Fruit fly (Drosophila melanogaster) whole organism, embryonic: ENCODE measurements around the gene Eig71Ec.

Experiments
- Adf1 ChIP-seq: fragments of 200-800 bp; sonication (Bioruptor generic); IDR thresholded peaks from 2 replicates; pipeline ENCODE4 v1.3.6; 2022; ENCODE audit warnings: missing biosample characterization, missing genetic modification characterization
- Asciz ChIP-seq: fragments of 200-800 bp; sonication (Bioruptor generic); optimal IDR thresholded peaks from 2 replicates; lab custom pipeline; 2017; ENCODE audit warnings: missing biosample characterization, mild to moderate bottlenecking, missing genetic modification characterization, missing genetic modification reagents
- Atf3 ChIP-seq: fragments of 200-800 bp; sonication (Bioruptor generic); optimal IDR thresholded peaks from 3 replicates; lab custom pipeline; 2016; ENCODE audit warnings: missing biosample characterization, missing genetic modification characterization
- CG10366 ChIP-seq: fragments of 200-800 bp; sonication (Bioruptor generic); IDR thresholded peaks from 2 replicates; pipeline ENCODE4 v1.3.6; 2022; ENCODE audit warnings: missing biosample characterization, missing genetic modification characterization
- CG11504 ChIP-seq: fragments of 200-800 bp; sonication (Bioruptor generic); optimal IDR thresholded peaks from 3 replicates; lab custom pipeline; 2019; ENCODE audit warnings: missing biosample characterization, mild to moderate bottlenecking, missing genetic modification characterization, moderate library complexity
- CG11695 ChIP-seq: fragments of 200-800 bp; sonication (Bioruptor generic); IDR thresholded peaks from 3 replicates; pipeline ENCODE4 v1.3.6; 2022; ENCODE audit warnings: missing biosample characterization, missing genetic modification characterization
- CG11723 ChIP-seq: fragments of 200-800 bp; sonication (Bioruptor generic); optimal IDR thresholded peaks from 2 replicates; lab custom pipeline; 2017; ENCODE audit warnings: missing biosample characterization, mild to moderate bottlenecking, missing genetic modification characterization
- CG12744 ChIP-seq: fragments of 200-800 bp; sonication (Bioruptor generic); optimal IDR thresholded peaks from 2 replicates; lab custom pipeline; 2016; ENCODE audit warnings: missing biosample characterization, missing genetic modification characterization
- CG16863 ChIP-seq: fragments of 200-800 bp; sonication (Bioruptor generic); optimal IDR thresholded peaks from 3 replicates; lab custom pipeline; 2016; ENCODE audit warnings: missing biosample characterization, missing genetic modification characterization
- CG17186 ChIP-seq: fragments of 200-800 bp; sonication (Bioruptor generic); optimal IDR thresholded peaks from 3 replicates; lab custom pipeline; 2017; ENCODE audit warnings: missing biosample characterization, missing genetic modification reagents, missing genetic modification characterization
- CG17328 ChIP-seq: fragments of 200-800 bp; sonication (Bioruptor generic); IDR thresholded peaks from 2 replicates; pipeline ENCODE4 v1.3.6; 2022; ENCODE audit warnings: missing biosample characterization, missing genetic modification characterization
- CG18262 ChIP-seq: fragments of 200-800 bp; optimal IDR thresholded peaks from 3 replicates; lab custom pipeline; 2019; ENCODE audit warnings: missing biosample characterization, mild to moderate bottlenecking, missing genetic modification characterization, moderate library complexity
- CG3065 ChIP-seq: fragments of 200-800 bp; sonication (Bioruptor generic); optimal IDR thresholded peaks from 2 replicates; lab custom pipeline; 2016; ENCODE audit warnings: missing biosample characterization, missing genetic modification characterization
- CG31388 ChIP-seq: fragments of 200-800 bp; sonication (Bioruptor generic); optimal IDR thresholded peaks from 2 replicates; lab custom pipeline; 2016; ENCODE audit warnings: missing biosample characterization, missing genetic modification characterization
- CG31441 ChIP-seq: fragments of 200-800 bp; sonication (Bioruptor generic); IDR thresholded peaks from 2 replicates; pipeline ENCODE4 v1.3.6; 2022; ENCODE audit warnings: missing biosample characterization, missing genetic modification characterization
- CG4282 ChIP-seq: fragments of 200-800 bp; sonication (Bioruptor generic); optimal IDR thresholded peaks from 2 replicates; lab custom pipeline; 2016; ENCODE audit warnings: missing biosample characterization, missing genetic modification characterization
- CG7372 ChIP-seq: fragments of 200-800 bp; sonication (Bioruptor generic); IDR thresholded peaks from 2 replicates; pipeline ENCODE4 v1.3.6; 2022; ENCODE audit warnings: missing biosample characterization, missing genetic modification characterization
- CG7745 ChIP-seq: fragments of 200-800 bp; sonication (Bioruptor generic); optimal IDR thresholded peaks from 2 replicates; lab custom pipeline; 2018; ENCODE audit warnings: missing biosample characterization, mild to moderate bottlenecking, missing genetic modification characterization, moderate library complexity
- CG8765 ChIP-seq: fragments of 200-800 bp; sonication (Bioruptor generic); IDR thresholded peaks from 2 replicates; pipeline ENCODE4 v1.3.6; 2022; ENCODE audit warnings: missing biosample characterization, missing genetic modification characterization
- Doc3 ChIP-seq: fragments of 200-800 bp; sonication (Bioruptor generic); IDR thresholded peaks from 3 replicates; pipeline ENCODE4 v1.3.6; 2022; ENCODE audit warnings: missing biosample characterization, missing genetic modification characterization; ENCODE audit not compliant: partially characterized antibody
- Dp ChIP-seq: fragments of 200-800 bp; sonication (Bioruptor generic); optimal IDR thresholded peaks from 2 replicates; lab custom pipeline; 2018; ENCODE audit warnings: missing biosample characterization, mild to moderate bottlenecking, missing genetic modification characterization, moderate library complexity
- Hand ChIP-seq: fragments of 200-800 bp; sonication (Bioruptor generic); optimal IDR thresholded peaks from 2 replicates; lab custom pipeline; 2017; ENCODE audit warnings: mild to moderate bottlenecking, missing biosample characterization, missing genetic modification reagents, missing genetic modification characterization
- Hr51 ChIP-seq, 2 experiments: fragments of 200-800 bp; sonication (Bioruptor generic); optimal IDR thresholded peaks; 2 replicates in 1 of 2; 3 replicates in 1 of 2; lab custom pipeline; 2016 to 2018; ENCODE audit warnings: missing biosample characterization in 2 of 2, missing genetic modification characterization in 2 of 2, mild to moderate bottlenecking in 1 of 2, moderate library complexity in 1 of 2
- Lim3 ChIP-seq: fragments of 200-800 bp; sonication (Bioruptor generic); IDR thresholded peaks from 2 replicates; pipeline ENCODE4 v1.3.6; 2022; ENCODE audit warnings: missing biosample characterization, missing genetic modification characterization
- Myb ChIP-seq: fragments of 200-800 bp; sonication (Bioruptor generic); optimal IDR thresholded peaks from 2 replicates; lab custom pipeline; 2016; ENCODE audit warnings: missing biosample characterization, missing genetic modification characterization
- NfI ChIP-seq: fragments of 200-800 bp; sonication (Bioruptor generic); optimal IDR thresholded peaks from 3 replicates; lab custom pipeline; 2018; ENCODE audit warnings: missing biosample characterization, mild to moderate bottlenecking, missing genetic modification characterization, moderate library complexity
- Oaz ChIP-seq: fragments of 200-800 bp; sonication (Bioruptor generic); IDR thresholded peaks from 2 replicates; pipeline ENCODE4 v1.3.6; 2022; ENCODE audit warnings: missing biosample characterization, missing genetic modification characterization
- Optix ChIP-seq: fragments of 200-800 bp; sonication (Bioruptor generic); IDR thresholded peaks from 3 replicates; pipeline ENCODE4 v1.3.6; 2022; ENCODE audit warnings: missing biosample characterization, missing genetic modification characterization
- Stat92E ChIP-seq, 3 experiments: fragments of >200 bp in 2 of 3; fragments of 200-800 bp in 1 of 3; sonication (Bioruptor generic) in 1 of 3; optimal IDR thresholded peaks; 2 replicates each; lab custom pipeline; 2017 to 2019; ENCODE audit warnings: missing biosample characterization in 3 of 3, missing genetic modification characterization in 3 of 3, mild to moderate bottlenecking in 1 of 3, moderate library complexity in 1 of 3
- Xrp1 ChIP-seq: fragments of 200-800 bp; sonication (Bioruptor generic); IDR thresholded peaks from 2 replicates; pipeline ENCODE4 v1.3.6; 2022; ENCODE audit warnings: missing biosample characterization, missing genetic modification characterization
- ac ChIP-seq: fragments of 200-800 bp; sonication (Bioruptor generic); optimal IDR thresholded peaks from 3 replicates; lab custom pipeline; 2017; ENCODE audit warnings: missing biosample characterization, mild to moderate bottlenecking, missing genetic modification characterization
- ap ChIP-seq: fragments of 200-800 bp; sonication (Bioruptor generic); IDR thresholded peaks from 2 replicates; pipeline ENCODE4 v1.3.6; 2022; ENCODE audit warnings: missing biosample characterization, missing genetic modification characterization
- gfzf ChIP-seq: fragments of 200-800 bp; sonication (Bioruptor generic); optimal IDR thresholded peaks from 2 replicates; lab custom pipeline; 2016; ENCODE audit warnings: missing biosample characterization, mild to moderate bottlenecking, missing genetic modification characterization, moderate library complexity
- h ChIP-seq: fragments of >200 bp; optimal IDR thresholded peaks from 2 replicates; lab custom pipeline; 2017
- her ChIP-seq: fragments of 200-800 bp; sonication (Bioruptor generic); optimal IDR thresholded peaks from 2 replicates; lab custom pipeline; 2016; ENCODE audit warnings: missing biosample characterization, missing genetic modification characterization
- insv ChIP-seq, 2 experiments: fragments of 200-800 bp; sonication (Bioruptor generic); optimal IDR thresholded peaks; 3 replicates each; lab custom pipeline; 2016 to 2018; ENCODE audit warnings: missing biosample characterization in 2 of 2, missing genetic modification characterization in 2 of 2
- lilli ChIP-seq: fragments of 200-800 bp; sonication (Bioruptor generic); optimal IDR thresholded peaks from 3 replicates; lab custom pipeline; 2016; ENCODE audit warnings: missing biosample characterization, missing genetic modification characterization
- nerfin-1 ChIP-seq: fragments of 200-800 bp; sonication (Bioruptor generic); optimal IDR thresholded peaks from 3 replicates; lab custom pipeline; 2019; ENCODE audit warnings: missing biosample characterization, mild to moderate bottlenecking, missing genetic modification characterization, moderate library complexity
- nom ChIP-seq: fragments of 200-800 bp; sonication (Bioruptor generic); optimal IDR thresholded peaks from 2 replicates; lab custom pipeline; 2017; ENCODE audit warnings: missing biosample characterization, missing genetic modification characterization, mild to moderate bottlenecking, moderate library complexity, missing genetic modification reagents
- sens ChIP-seq: fragments of 200-800 bp; sonication (Bioruptor generic); peaks from one replicate; lab custom pipeline; 2016; ENCODE audit warnings: missing biosample characterization, missing genetic modification characterization
- slp2 ChIP-seq: fragments of 200-800 bp; sonication (Bioruptor generic); optimal IDR thresholded peaks from 2 replicates; lab custom pipeline; 2016; ENCODE audit warnings: missing biosample characterization, missing genetic modification characterization
- sr ChIP-seq: fragments of 200-800 bp; sonication (Bioruptor generic); IDR thresholded peaks from 3 replicates; pipeline ENCODE4 v1.3.6; 2022; ENCODE audit warnings: missing biosample characterization, missing genetic modification characterization
- tna ChIP-seq: fragments of 200-800 bp; sonication (Bioruptor generic); IDR thresholded peaks from 2 replicates; pipeline ENCODE4 v1.3.6; 2022; ENCODE audit warnings: missing biosample characterization, missing genetic modification characterization; ENCODE audit not compliant: partially characterized antibody
- tup ChIP-seq: fragments of 200-800 bp; sonication (Bioruptor generic); optimal IDR thresholded peaks from 2 replicates; lab custom pipeline; 2016; ENCODE audit warnings: missing biosample characterization, mild to moderate bottlenecking, missing genetic modification characterization, moderate library complexity
- unpg ChIP-seq: fragments of 200-800 bp; sonication (Bioruptor generic); optimal IDR thresholded peaks from 3 replicates; lab custom pipeline; 2018; ENCODE audit warnings: missing biosample characterization, mild to moderate bottlenecking, missing genetic modification characterization, moderate library complexity
- vfl ChIP-seq: fragments of 200-800 bp; sonication (Bioruptor generic); optimal IDR thresholded peaks from 2 replicates; lab custom pipeline; 2016; ENCODE audit warnings: missing biosample characterization, missing genetic modification characterization
- vnd ChIP-seq: fragments of 200-800 bp; sonication (Bioruptor generic); IDR thresholded peaks from 3 replicates; pipeline ENCODE4 v1.3.6; 2022; ENCODE audit warnings: missing biosample characterization, missing genetic modification characterization; ENCODE audit not compliant: partially characterized antibody
- wor ChIP-seq: fragments of 200-800 bp; sonication (Bioruptor generic); IDR thresholded peaks from 2 replicates; pipeline ENCODE4 v1.3.6; 2022; ENCODE audit warnings: missing biosample characterization, missing genetic modification characterization
- zen ChIP-seq: fragments of 200-800 bp; sonication (Bioruptor generic); optimal IDR thresholded peaks from 3 replicates; lab custom pipeline; 2018; ENCODE audit warnings: missing biosample characterization, mild to moderate bottlenecking, missing genetic modification characterization, moderate library complexity
- zfh1 ChIP-seq: fragments of 200-800 bp; sonication (Bioruptor generic); IDR thresholded peaks from 3 replicates; pipeline ENCODE4 v1.3.6; 2022; ENCODE audit warnings: missing biosample characterization, missing genetic modification characterization

Gene Eig71Ec

DNA sequence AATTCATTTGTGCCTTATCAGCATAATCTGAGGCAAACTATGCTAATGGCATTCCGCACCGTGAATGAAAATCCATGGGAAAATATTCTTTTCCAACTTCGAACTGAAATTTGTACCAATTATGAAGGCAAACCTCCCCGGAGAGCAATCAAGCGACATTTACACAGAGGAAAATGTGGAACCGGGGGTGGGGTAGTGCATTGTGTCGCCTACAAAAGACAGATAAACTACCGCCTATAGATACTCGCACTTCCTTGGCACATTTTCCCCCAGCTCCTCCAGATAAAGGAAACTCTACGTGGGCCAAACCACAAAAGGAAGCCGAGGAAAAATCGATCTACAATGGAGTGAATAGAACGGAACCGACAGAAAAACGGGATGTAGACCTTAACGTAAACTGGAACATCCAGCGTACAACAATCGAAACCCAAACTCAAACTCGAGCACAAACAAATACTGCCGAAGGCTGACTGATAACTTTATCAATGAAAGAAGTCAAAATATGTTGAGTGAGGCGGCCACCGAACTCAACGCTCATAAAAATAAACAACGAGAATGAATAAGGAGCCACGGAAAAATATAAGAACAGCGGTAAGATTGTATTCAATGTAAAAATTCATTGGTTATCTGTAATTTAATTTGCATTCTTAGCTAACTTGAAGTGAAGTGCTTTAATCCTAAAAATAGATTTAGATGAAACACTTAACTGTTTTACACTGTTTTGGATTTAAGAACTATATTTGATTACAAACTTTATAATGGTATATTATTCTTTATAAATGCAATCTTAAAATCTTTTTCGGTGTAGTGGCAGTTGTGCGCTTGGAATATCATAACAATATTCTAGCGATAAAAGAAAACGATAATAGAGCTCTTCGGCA lies 38.9 kb upstream of the Eig71Ec start (continued):
- TF ChIP-seq CG11695 (no peak), Doc3 (no peak), CG7745 (tag; lab: Kevin White, UChicago) (no peak), Atf3 (GFP tag; lab: Kevin White, UChicago) (no peak), unpg (GFP tag; lab: Kevin White, UChicago) (peak; percentile 67), zen (tag; lab: Kevin White, UChicago) (peak; percentile 64), CG17186 (GFP tag; lab: Kevin White, UChicago) (no peak), sr (GFP tag; lab: Robert Waterston, UW) (no peak), sens (GFP tag; lab: Kevin White, UChicago) (peak; percentile 88), CG11723 (GFP tag; lab: Kevin White, UChicago) (no peak), CG12744 (GFP tag; lab: Kevin White, UChicago) (no peak), her (GFP tag; lab: Kevin White, UChicago) (no peak), vfl (no peak), lilli (GFP tag; lab: Kevin White, UChicago) (no peak), CG4282 (GFP tag; lab: Kevin White, UChicago) (no peak), CG11504 (peak; percentile 62), CG17328 (GFP tag; lab: Robert Waterston, UW) (no peak), nerfin-1 (peak; percentile 40), CG31441 (GFP tag; lab: Robert Waterston, UW) (peak; percentile 71), NfI (GFP tag; lab: Kevin White, UChicago) (no peak), nom (GFP tag; lab: Kevin White, UChicago) (no peak), Optix (no peak), CG3065 (no peak), CG8765 (GFP tag; lab: Robert Waterston, UW) (no peak), Asciz (GFP tag; lab: Kevin White, UChicago) (no peak), gfzf (GFP tag; lab: Kevin White, UChicago) (no peak), Hr51 (GFP tag; optimal IDR thresholded peaks at IDR 0.05; lab: Kevin White, UChicago) (peak in 1 of 2 experiments; percentile 51), zfh1 (GFP tag; lab: Robert Waterston, UW) (peak; percentile 47; the same call in 2 of the 3 replicates), Myb (GFP tag; lab: Kevin White, UChicago) (no peak), CG16863 (GFP tag; lab: Kevin White, UChicago) (no peak), h (lab: Kevin White, UChicago) (no peak), tna (GFP tag; lab: Robert Waterston, UW) (no peak), Lim3 (no peak), wor (no peak), tup (GFP tag; lab: Kevin White, UChicago) (no peak), Oaz (GFP tag; lab: Robert Waterston, UW) (peak; percentile 53), CG18262 (tag; lab: Kevin White, UChicago) (peak; percentile 71), ap (GFP tag; lab: Robert Waterston, UW) (no peak), CG31388 (GFP tag; lab: Kevin White, UChicago) (no peak), Hand (GFP tag; lab: Kevin White, UChicago) (no peak), CG7372 (GFP tag; lab: Robert Waterston, UW) (no peak), Dp (GFP tag; lab: Kevin White, UChicago) (no peak), slp2 (GFP tag; lab: Kevin White, UChicago) (no peak), CG10366 (GFP tag; lab: Robert Waterston, UW) (no peak), Adf1 (GFP tag; lab: Robert Waterston, UW) (no peak), Stat92E (GFP tag; optimal IDR thresholded peaks at IDR 0.05; lab: Kevin White, UChicago) (no peak), insv (GFP tag; optimal IDR thresholded peaks at IDR 0.05; lab: Kevin White, UChicago) (no peak), Xrp1 (GFP tag; lab: Robert Waterston, UW) (no peak; the same call in 1 of the 2 replicates), ac (GFP tag; lab: Kevin White, UChicago) (no peak), vnd (no peak)
